Fruit fly (Drosophila melanogaster) whole organism, pupa: ENCODE results near the gene Snm1.
A peak's percentile ranks its signal among the peaks of the same experiment; 100 is the strongest.

Source experiments
- CG10348 ChIP-seq: fragments of 200-800 bp; sonication (Bioruptor generic); IDR thresholded peaks from 2 replicates; pipeline ENCODE4 v1.3.6; 2022; ENCODE audit warnings: missing biosample characterization, missing genetic modification characterization
- CG12605 ChIP-seq: fragments of 200-800 bp; sonication (Bioruptor generic); IDR thresholded peaks from 2 replicates; pipeline ENCODE4 v1.3.6; 2022; ENCODE audit warnings: missing biosample characterization, missing genetic modification characterization
- CG13204 ChIP-seq: fragments of 200-800 bp; sonication (Bioruptor generic); optimal IDR thresholded peaks from 2 replicates; lab custom pipeline; 2018; ENCODE audit warnings: missing biosample characterization, mild to moderate bottlenecking, missing genetic modification characterization, moderate library complexity
- CG14655 ChIP-seq: fragments of 200-800 bp; sonication (Bioruptor generic); optimal IDR thresholded peaks from 3 replicates; lab custom pipeline; 2017; ENCODE audit warnings: mild to moderate bottlenecking, missing biosample characterization, missing genetic modification reagents, missing genetic modification characterization
- CG15710 ChIP-seq: fragments of 200-800 bp; sonication (Bioruptor generic); optimal IDR thresholded peaks from 2 replicates; lab custom pipeline; 2018; ENCODE audit warnings: missing biosample characterization, mild to moderate bottlenecking, missing genetic modification characterization, moderate library complexity
- CG17806 ChIP-seq: fragments of 200-800 bp; sonication (Bioruptor generic); optimal IDR thresholded peaks from 2 replicates; lab custom pipeline; 2018; ENCODE audit warnings: missing biosample characterization, mild to moderate bottlenecking, missing genetic modification characterization, moderate library complexity
- CG32121 ChIP-seq: fragments of 200-800 bp; sonication (Bioruptor generic); IDR thresholded peaks from 2 replicates; pipeline ENCODE4 v1.3.6; 2022; ENCODE audit warnings: missing biosample characterization, missing genetic modification characterization
- CG34367 ChIP-seq: fragments of 200-800 bp; sonication (Bioruptor generic); optimal IDR thresholded peaks from 2 replicates; lab custom pipeline; 2018; ENCODE audit warnings: missing biosample characterization, mild to moderate bottlenecking, missing genetic modification characterization
- CG4496 ChIP-seq: fragments of 200-800 bp; sonication (Bioruptor generic); IDR thresholded peaks from 3 replicates; pipeline ENCODE4 v1.3.6; 2022; ENCODE audit warnings: missing biosample characterization, missing genetic modification characterization
- CG8159 ChIP-seq: fragments of 200-800 bp; sonication (Bioruptor generic); optimal IDR thresholded peaks from 3 replicates; lab custom pipeline; 2018; ENCODE audit warnings: missing biosample characterization, mild to moderate bottlenecking, missing genetic modification characterization, moderate library complexity
- CG9948 ChIP-seq: fragments of 200-800 bp; sonication (Bioruptor generic); optimal IDR thresholded peaks from 2 replicates; lab custom pipeline; 2018; ENCODE audit warnings: missing biosample characterization, mild to moderate bottlenecking, missing genetic modification characterization, moderate library complexity
- D1 ChIP-seq: fragments of 200-800 bp; sonication (Bioruptor generic); optimal IDR thresholded peaks from 2 replicates; lab custom pipeline; 2018; ENCODE audit warnings: missing biosample characterization, mild to moderate bottlenecking, missing genetic modification characterization, moderate library complexity
- EcR ChIP-seq: fragments of 200-800 bp; sonication (Bioruptor generic); optimal IDR thresholded peaks from 3 replicates; lab custom pipeline; 2019; ENCODE audit warnings: missing biosample characterization, missing genetic modification characterization, mild to moderate bottlenecking, moderate library complexity, missing genetic modification reagents
- Ets98B ChIP-seq: fragments of 200-800 bp; sonication (Bioruptor generic); IDR thresholded peaks from 2 replicates; pipeline ENCODE4 v1.3.6; 2022; ENCODE audit warnings: missing biosample characterization, missing genetic modification characterization
- Pif1A ChIP-seq: fragments of 200-800 bp; sonication (Bioruptor generic); optimal IDR thresholded peaks from 3 replicates; lab custom pipeline; 2016; ENCODE audit warnings: missing biosample characterization, missing genetic modification characterization
- Pif1B ChIP-seq: fragments of 200-800 bp; sonication (Bioruptor generic); optimal IDR thresholded peaks from 3 replicates; lab custom pipeline; 2016; ENCODE audit warnings: missing biosample characterization, missing genetic modification characterization
- Snoo ChIP-seq: fragments of 200-800 bp; sonication (Bioruptor generic); optimal IDR thresholded peaks from 3 replicates; lab custom pipeline; 2017; ENCODE audit warnings: missing biosample characterization, mild to moderate bottlenecking, missing genetic modification characterization, inconsistent platforms
- fd96Ca ChIP-seq: fragments of 200-800 bp; sonication (Bioruptor generic); IDR thresholded peaks from 3 replicates; pipeline ENCODE4 v1.3.6; 2022; ENCODE audit warnings: missing biosample characterization, missing genetic modification characterization
- gl ChIP-seq: fragments of 200-800 bp; sonication (Bioruptor generic); optimal IDR thresholded peaks from 2 replicates; lab custom pipeline; 2018; ENCODE audit warnings: missing biosample characterization, mild to moderate bottlenecking, missing genetic modification characterization
- rn ChIP-seq: fragments of 200-800 bp; sonication (Bioruptor generic); IDR thresholded peaks from 2 replicates; pipeline ENCODE4 v1.3.6; 2022; ENCODE audit warnings: missing biosample characterization, missing genetic modification characterization

The Snm1 gene

DNA sequence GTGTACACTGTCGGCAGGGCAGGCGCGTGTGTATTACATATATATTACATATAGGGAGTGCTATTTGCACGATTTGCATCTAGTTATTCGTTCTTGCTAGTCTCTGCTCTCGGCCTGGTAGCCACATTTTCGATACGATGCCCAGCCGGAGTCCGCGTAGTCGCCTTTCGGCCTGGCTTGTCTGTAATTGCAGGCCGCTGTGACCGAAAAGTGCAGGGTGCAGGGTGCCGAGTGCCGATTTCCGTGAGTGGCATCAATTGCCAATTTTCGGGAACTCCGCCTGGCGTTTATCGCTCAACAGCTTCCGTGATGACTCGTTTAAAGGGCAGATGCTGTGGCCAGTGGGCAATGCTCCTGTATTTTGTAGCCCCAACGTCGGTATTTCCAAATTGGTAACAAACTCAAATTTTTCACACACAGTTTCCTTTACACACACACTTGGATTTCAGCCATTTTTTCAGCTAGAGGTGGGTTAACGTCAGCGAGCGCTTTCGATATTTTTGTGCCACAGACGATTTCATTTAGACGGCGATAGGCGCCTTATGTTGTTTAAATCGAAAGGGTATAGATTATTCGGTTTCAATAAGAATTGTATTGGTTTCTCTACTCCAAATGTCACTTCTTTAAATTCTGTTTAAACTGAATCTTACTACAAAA, 33.1 kb downstream of the Snm1 start, which contains the start of gene CG2926:
TSS of gene CG2926 (minus strand) at position 518 of the 657 bp plus-strand sequence.
- 0 out of 3 replicates have a peak, but pooled peaks have one; percentile 46 for TF ChIP-seq CG4496 (GFP tag; lab: Robert Waterston, UW)
- no peak for TF ChIP-seq CG14655 (GFP tag; lab: Kevin White, UChicago)
- no peak for TF ChIP-seq Snoo (tag; lab: Kevin White, UChicago)
- TF ChIP-seq D1 = no peak
- TF ChIP-seq CG8159 (tag; lab: Kevin White, UChicago) = no peak
- TF ChIP-seq rn (GFP tag; lab: Robert Waterston, UW) = 0 out of 2 replicates have a peak, but pooled peaks have one; percentile 12
- no peak for TF ChIP-seq CG17806 (tag; lab: Kevin White, UChicago)
- 0 out of 2 replicates have a peak, but pooled peaks have one; percentile 32 for TF ChIP-seq CG32121
- no peak for TF ChIP-seq fd96Ca
- TF ChIP-seq EcR (GFP tag; lab: Kevin White, UChicago) = no peak
- peak; percentile 19; the same call in 1 of the 2 replicates for TF ChIP-seq Ets98B
- no peak for TF ChIP-seq CG9948
- 0 out of 2 replicates have a peak, but pooled peaks have one; percentile 32 for TF ChIP-seq CG12605 (GFP tag; lab: Robert Waterston, UW)
- TF ChIP-seq CG34367 (tag; lab: Kevin White, UChicago) = no peak
- TF ChIP-seq CG10348 (GFP tag; lab: Robert Waterston, UW) = no peak
- no peak for TF ChIP-seq Pif1B (GFP tag; lab: Kevin White, UChicago)
- TF ChIP-seq CG13204 (GFP tag; lab: Kevin White, UChicago) = no peak

DNA sequence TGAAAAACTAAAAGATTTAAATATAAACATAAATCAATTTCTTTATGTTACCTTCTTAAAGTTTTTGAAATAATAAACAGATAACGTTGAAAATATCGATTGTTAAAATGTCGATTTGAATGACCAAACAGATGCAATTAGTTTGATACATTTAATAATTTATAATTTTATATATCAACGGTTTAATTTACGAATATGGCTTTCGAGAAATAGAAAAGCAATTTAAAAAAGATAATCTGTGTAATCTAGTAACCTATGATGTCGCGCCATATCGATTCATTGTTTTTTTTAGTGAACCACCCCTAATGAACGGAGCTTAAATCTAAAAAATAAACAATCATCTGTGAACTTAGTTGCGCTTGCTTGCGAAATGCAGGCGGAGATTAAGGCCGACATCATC, 33.7 kb downstream of the Snm1 start, which contains the start of gene PolZ2:
TSS of gene PolZ2 (plus strand) at position 301 of the 400 bp plus-strand sequence.
- TF ChIP-seq CG17806 (tag; lab: Kevin White, UChicago) (no peak), Snoo (tag; lab: Kevin White, UChicago) (no peak), CG10348 (GFP tag; lab: Robert Waterston, UW) (no peak), CG12605 (GFP tag; lab: Robert Waterston, UW) (no peak), rn (GFP tag; lab: Robert Waterston, UW) (no peak), CG15710 (tag; lab: Kevin White, UChicago) (no peak), gl (tag; lab: Kevin White, UChicago) (no peak)

DNA sequence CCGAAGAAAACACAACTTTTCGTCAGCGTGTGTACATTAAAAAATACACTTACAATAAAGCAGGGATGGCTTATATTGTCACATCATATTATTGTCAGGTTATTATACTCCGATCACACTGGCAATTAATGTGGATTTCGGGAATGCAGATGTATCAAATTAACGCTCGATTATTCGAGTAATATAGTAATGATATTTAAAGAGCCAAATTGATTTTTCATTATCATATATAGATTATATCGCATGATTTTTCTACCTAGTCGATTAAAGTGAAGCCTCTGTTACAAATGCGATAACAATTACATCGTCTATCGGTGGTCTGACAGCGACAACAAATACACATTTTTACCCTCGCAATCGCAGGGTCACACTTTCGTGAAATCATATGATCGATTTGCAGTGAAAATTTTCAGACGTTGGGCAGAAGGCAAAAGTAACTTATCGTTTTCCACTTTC, 36.5 kb downstream of the Snm1 start, which contains the start of the genes noi and Vha26:
TSS of gene noi (minus strand) at position 62 of the 456 bp plus-strand sequence.
TSS of gene Vha26 (plus strand) at position 366 of the 456 bp plus-strand sequence.
- TF ChIP-seq CG15710 (tag; lab: Kevin White, UChicago) (peak; percentile 15), CG34367 (tag; lab: Kevin White, UChicago) (no peak), Pif1B (GFP tag; lab: Kevin White, UChicago) (no peak), rn (GFP tag; lab: Robert Waterston, UW) (no peak), CG10348 (GFP tag; lab: Robert Waterston, UW) (no peak), Ets98B (no peak), CG12605 (GFP tag; lab: Robert Waterston, UW) (no peak), CG8159 (tag; lab: Kevin White, UChicago) (no peak), Pif1A (GFP tag; lab: Kevin White, UChicago) (no peak)
- TF ChIP-seq, all 21 proteins: peak for 1

DNA sequence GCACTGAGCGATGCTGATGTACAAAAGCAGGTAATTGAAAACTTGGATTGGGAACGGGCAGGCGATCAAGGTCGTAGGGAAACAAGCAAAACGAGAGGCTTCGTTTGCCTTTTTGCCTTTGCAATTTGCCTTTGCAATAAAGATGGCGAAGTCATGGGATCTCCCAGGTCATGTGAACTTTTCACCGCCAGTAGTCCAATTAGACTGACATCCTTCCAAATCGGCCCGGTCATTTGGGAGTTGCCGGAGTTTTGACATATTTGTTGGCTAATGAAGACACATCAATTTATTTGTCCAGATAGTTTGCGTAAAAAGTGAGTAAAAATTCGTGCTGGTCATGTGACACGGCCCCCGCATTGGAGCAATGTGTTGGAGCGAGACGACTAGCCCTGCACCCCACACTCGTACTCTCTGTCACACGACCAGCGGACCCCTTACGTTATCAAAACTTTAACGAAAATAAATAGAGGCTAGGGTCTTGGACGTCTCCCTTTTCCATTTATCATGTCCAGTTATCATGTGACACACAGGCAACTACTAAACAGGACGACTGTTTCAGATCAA, 37.2 kb downstream of the Snm1 start:
- TF ChIP-seq D1 (no peak), EcR (GFP tag; lab: Kevin White, UChicago) (peak; percentile 30), CG32121 (no peak), rn (GFP tag; lab: Robert Waterston, UW) (no peak), Snoo (tag; lab: Kevin White, UChicago) (no peak), CG17806 (tag; lab: Kevin White, UChicago) (no peak), CG15710 (tag; lab: Kevin White, UChicago) (no peak), CG8159 (tag; lab: Kevin White, UChicago) (no peak), Pif1B (GFP tag; lab: Kevin White, UChicago) (no peak), fd96Ca (no peak), Pif1A (GFP tag; lab: Kevin White, UChicago) (no peak), gl (tag; lab: Kevin White, UChicago) (no peak), CG14655 (GFP tag; lab: Kevin White, UChicago) (no peak), CG12605 (GFP tag; lab: Robert Waterston, UW) (no peak), CG4496 (GFP tag; lab: Robert Waterston, UW) (0 out of 3 replicates have a peak, but pooled peaks have one; percentile 34)

DNA sequence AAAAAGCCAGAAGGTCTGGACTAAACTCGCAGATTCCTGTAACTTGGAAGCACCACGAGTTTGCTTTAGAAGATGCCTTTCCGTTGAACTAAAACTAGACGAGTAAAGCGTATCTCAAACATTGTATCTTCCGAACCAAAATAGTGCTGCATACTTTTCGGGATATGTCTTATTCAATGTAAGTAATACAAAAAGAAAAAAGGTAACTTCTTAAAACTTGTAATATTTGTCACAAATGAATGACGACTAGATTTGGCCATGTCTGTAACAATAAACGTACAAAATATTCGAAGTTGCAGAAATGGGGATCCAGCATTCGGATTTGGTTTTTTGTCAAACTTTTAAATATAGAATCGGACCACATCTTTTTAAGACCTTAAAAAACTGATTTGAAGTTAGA, 40.0 kb downstream of the Snm1 start:
- 0 out of 2 replicates have a peak, but pooled peaks have one; percentile 20 for TF ChIP-seq CG12605 (GFP tag; lab: Robert Waterston, UW)
- no peak for TF ChIP-seq CG15710 (tag; lab: Kevin White, UChicago)
- no peak for TF ChIP-seq fd96Ca
- no peak for TF ChIP-seq CG34367 (tag; lab: Kevin White, UChicago)
